Worm (Caenorhabditis elegans) whole organism, L1 larva: ENCODE measurements around the gene F58B3.6.

Experiments
- C16A3.4 ChIP-seq: fragments of 150-350 bp; optimal IDR thresholded peaks from 2 replicates; lab custom pipeline; 2014; ENCODE audit warnings: missing biosample characterization, missing genetic modification characterization
- C34B4.2 ChIP-seq: sonication (generic microtip); optimal IDR thresholded peaks from 2 replicates; lab custom pipeline; 2017; ENCODE audit warnings: mild to moderate bottlenecking, missing genetic modification characterization, missing compliant biosample characterization
- aha-1 ChIP-seq: fragments of 150-350 bp; optimal IDR thresholded peaks from 2 replicates; lab custom pipeline; 2014; ENCODE audit warnings: missing biosample characterization, missing genetic modification characterization
- alr-1 ChIP-seq: fragments of 200-800 bp; sonication (Bioruptor generic); optimal IDR thresholded peaks from 2 replicates; lab custom pipeline; 2018; ENCODE audit warnings: borderline replicate concordance, mild to moderate bottlenecking, missing genetic modification characterization, missing compliant biosample characterization
- dpl-1 ChIP-seq, 3 experiments: fragments of 150-350 bp in 2 of 3; sonication (generic microtip) in 1 of 3; optimal IDR thresholded peaks; 2 replicates each; lab custom pipeline; 2014 to 2017; ENCODE audit warnings: missing biosample characterization in 3 of 3, missing genetic modification characterization in 3 of 3, missing genetic modification reagents in 3 of 3
- efl-1 ChIP-seq, 4 experiments: fragments of 150-350 bp; optimal IDR thresholded peaks in 3 of 4; peaks in 1 of 4; 1 replicate in 1 of 4; 2 replicates in 3 of 4; lab custom pipeline; 2014; ENCODE audit warnings: missing biosample characterization in 2 of 4, missing genetic modification characterization in 2 of 4, missing genetic modification reagents in 2 of 4
- efl-3 ChIP-seq: fragments of 200-800 bp; sonication (Bioruptor generic); optimal IDR thresholded peaks from 2 replicates; lab custom pipeline; 2018; ENCODE audit warnings: mild to moderate bottlenecking, missing genetic modification characterization, missing compliant biosample characterization
- egl-27 ChIP-seq, 2 experiments: fragments of 150-350 bp in 1 of 2; sonication (generic microtip); optimal IDR thresholded peaks; 3 replicates each; lab custom pipeline; 2017 to 2018; ENCODE audit warnings: missing biosample characterization in 2 of 2, missing genetic modification characterization in 2 of 2, missing genetic modification reagents in 2 of 2
- elt-2 ChIP-seq: sonication (generic microtip); optimal IDR thresholded peaks from 2 replicates; lab custom pipeline; 2016; ENCODE audit warnings: missing genetic modification characterization, mild to moderate bottlenecking, inconsistent platforms, missing compliant biosample characterization, missing genetic modification reagents
- elt-3 ChIP-seq, 6 experiments: fragments of 150-350 bp in 1 of 6; sonication (generic microtip); optimal IDR thresholded peaks; 2 replicates each; lab custom pipeline; 2017 to 2018; ENCODE audit warnings: missing biosample characterization in 6 of 6, missing genetic modification characterization in 6 of 6, inconsistent platforms in 1 of 6
- ets-5 ChIP-seq: fragments of 200-800 bp; sonication (Bioruptor generic); IDR thresholded peaks from 2 replicates; pipeline ENCODE4 v1.3.6; 2022; ENCODE audit warnings: missing genetic modification characterization, missing compliant biosample characterization
- fos-1 ChIP-seq: fragments of 150-350 bp; optimal IDR thresholded peaks from 2 replicates; lab custom pipeline; 2014; ENCODE audit warnings: missing biosample characterization, missing genetic modification characterization
- isw-1 ChIP-seq: fragments of 200-800 bp; sonication (Bioruptor generic); IDR thresholded peaks from 2 replicates; pipeline ENCODE4 v1.3.6; 2022; ENCODE audit warnings: missing genetic modification characterization, missing compliant biosample characterization
- jun-1 ChIP-seq: fragments of 150-350 bp; optimal IDR thresholded peaks from 2 replicates; lab custom pipeline; 2014; ENCODE audit warnings: missing biosample characterization, missing genetic modification reagents, missing genetic modification characterization
- lin-13 ChIP-seq: fragments of 150-350 bp; optimal IDR thresholded peaks from 2 replicates; lab custom pipeline; 2014; ENCODE audit warnings: missing biosample characterization, missing genetic modification reagents, missing genetic modification characterization
- lin-35 ChIP-seq, 2 experiments: fragments of 150-350 bp; optimal IDR thresholded peaks; 2 replicates each; lab custom pipeline; 2014; ENCODE audit warnings: missing biosample characterization in 2 of 2, missing genetic modification characterization in 2 of 2, missing genetic modification reagents in 2 of 2
- mab-9 ChIP-seq: fragments of 200-800 bp; sonication (Bioruptor generic); IDR thresholded peaks from 2 replicates; pipeline ENCODE4 v1.3.6; 2022; ENCODE audit warnings: missing genetic modification reagents, missing genetic modification characterization, missing compliant biosample characterization
- mef-2 ChIP-seq: fragments of 150-350 bp; optimal IDR thresholded peaks from 2 replicates; lab custom pipeline; 2014; ENCODE audit warnings: missing biosample characterization, missing genetic modification characterization
- nhr-12 ChIP-seq: sonication (generic microtip); optimal IDR thresholded peaks from 2 replicates; lab custom pipeline; 2017; ENCODE audit warnings: missing biosample characterization, missing genetic modification characterization
- nhr-20 ChIP-seq: sonication (generic microtip); optimal IDR thresholded peaks from 2 replicates; lab custom pipeline; 2016; ENCODE audit warnings: mild to moderate bottlenecking, missing genetic modification characterization, missing compliant biosample characterization
- nhr-237 ChIP-seq: fragments of 150-350 bp; optimal IDR thresholded peaks from 2 replicates; lab custom pipeline; 2014; ENCODE audit warnings: missing biosample characterization, missing genetic modification characterization
- nhr-28 ChIP-seq: fragments of 150-350 bp; optimal IDR thresholded peaks from 2 replicates; lab custom pipeline; 2014; ENCODE audit warnings: missing biosample characterization, missing genetic modification characterization
- nhr-47 ChIP-seq: sonication (generic microtip); optimal IDR thresholded peaks from 2 replicates; lab custom pipeline; 2016; ENCODE audit warnings: mild to moderate bottlenecking, missing genetic modification characterization, moderate library complexity, missing compliant biosample characterization
- nhr-77 ChIP-seq: fragments of 150-350 bp; optimal IDR thresholded peaks from 2 replicates; lab custom pipeline; 2014; ENCODE audit warnings: missing biosample characterization, missing genetic modification characterization
- nhr-85 ChIP-seq: sonication (generic microtip); peaks from one replicate; lab custom pipeline; 2016; ENCODE audit warnings: missing genetic modification characterization, inconsistent platforms, missing compliant biosample characterization
- pag-3 ChIP-seq: sonication (generic microtip); optimal IDR thresholded peaks from 2 replicates; lab custom pipeline; 2017; ENCODE audit warnings: missing genetic modification characterization, mild to moderate bottlenecking, missing compliant biosample characterization, antibody characterized with exemption, borderline replicate concordance; ENCODE audit not compliant: insufficient read depth
- skn-1 ChIP-seq: fragments of 150-350 bp; optimal IDR thresholded peaks from 2 replicates; lab custom pipeline; 2014; ENCODE audit warnings: missing biosample characterization, missing genetic modification characterization
- sox-4 ChIP-seq: sonication (generic microtip); optimal IDR thresholded peaks from 2 replicates; lab custom pipeline; 2016; ENCODE audit warnings: missing genetic modification characterization, missing compliant biosample characterization
- sptf-1 ChIP-seq: fragments of 150-350 bp; optimal IDR thresholded peaks from 2 replicates; lab custom pipeline; 2014; ENCODE audit warnings: missing biosample characterization, missing genetic modification characterization
- sup-37 ChIP-seq: fragments of 200-800 bp; sonication (Bioruptor generic); optimal IDR thresholded peaks from 2 replicates; lab custom pipeline; 2018; ENCODE audit warnings: mild to moderate bottlenecking, missing genetic modification characterization, missing compliant biosample characterization
- tbx-2 ChIP-seq: sonication (generic microtip); optimal IDR thresholded peaks from 2 replicates; lab custom pipeline; 2016; ENCODE audit warnings: missing genetic modification characterization, missing compliant biosample characterization
- unc-86 ChIP-seq: sonication (generic microtip); optimal IDR thresholded peaks from 2 replicates; lab custom pipeline; 2016; ENCODE audit warnings: missing genetic modification characterization, missing compliant biosample characterization
- unc-98 ChIP-seq: fragments of 200-800 bp; sonication (Bioruptor generic); IDR thresholded peaks from 2 replicates; pipeline ENCODE4 v1.3.6; 2022; ENCODE audit warnings: missing genetic modification characterization, missing compliant biosample characterization
- xbp-1 ChIP-seq: sonication (generic microtip); optimal IDR thresholded peaks from 2 replicates; lab custom pipeline; 2016; ENCODE audit warnings: missing genetic modification characterization, missing compliant biosample characterization
- ztf-11 ChIP-seq, 2 experiments: sonication (generic microtip); optimal IDR thresholded peaks; 2 replicates each; lab custom pipeline; 2016 to 2017; ENCODE audit warnings: missing genetic modification characterization in 2 of 2, missing biosample characterization in 1 of 2, missing compliant biosample characterization in 1 of 2
- ztf-4 ChIP-seq: fragments of 150-350 bp; optimal IDR thresholded peaks from 2 replicates; lab custom pipeline; 2014; ENCODE audit warnings: missing biosample characterization, missing genetic modification characterization

Gene F58B3.6

DNA sequence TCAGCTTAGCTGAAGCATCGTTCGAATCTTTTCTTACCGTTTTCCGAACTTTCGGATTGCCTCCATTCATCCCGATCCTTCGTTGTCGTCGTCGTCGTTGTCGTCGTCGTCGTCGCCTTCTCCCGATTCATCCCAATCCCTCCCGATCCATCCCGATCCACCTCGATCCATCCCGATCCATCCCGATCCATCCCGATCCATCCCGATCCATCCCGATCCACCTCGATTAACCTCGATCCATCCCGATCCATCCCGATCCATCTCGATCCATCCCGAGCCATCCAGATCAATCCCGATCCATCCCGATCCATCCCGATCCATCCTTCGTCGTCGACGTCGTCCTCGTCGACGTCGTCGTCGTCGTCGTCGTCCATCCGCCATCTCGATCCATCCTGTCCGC lies 19.9 kb upstream of the F58B3.6 start:
- 0 out of 2 replicates have a peak, but pooled peaks have one; percentile 56 for TF ChIP-seq ets-5 (GFP tag; lab: Robert Waterston, UW)
- 0 out of 2 replicates have a peak, but pooled peaks have one; percentile 12 for TF ChIP-seq mab-9 (GFP tag; lab: Robert Waterston, UW)

DNA sequence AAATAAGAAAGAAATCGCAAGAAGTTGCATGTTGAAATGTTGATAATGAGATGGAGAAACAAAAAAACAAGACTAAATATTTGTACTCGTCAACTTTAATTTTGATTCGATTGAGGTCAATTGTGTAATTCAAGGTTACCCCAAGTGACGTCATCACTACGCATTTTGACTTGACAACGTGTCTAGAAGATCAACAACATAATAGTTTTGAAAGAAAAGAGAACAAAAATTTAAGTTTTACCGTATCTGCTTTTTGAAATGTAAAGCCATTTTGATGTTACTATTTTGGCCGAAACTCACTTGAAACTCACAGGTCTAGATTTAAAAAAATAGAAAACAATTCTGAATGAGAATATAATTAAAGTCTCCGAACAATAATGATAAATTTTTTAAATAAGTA lies 15.5 kb upstream of the F58B3.6 start, which contains the start of gene dsl-5:
Gene dsl-5, minus strand, starts transcription at position 101 of the 400 bp plus-strand sequence.
- TF ChIP-seq alr-1 (no peak), nhr-85 (tag; lab: Kevin White, UChicago) (peak; percentile 61)

DNA sequence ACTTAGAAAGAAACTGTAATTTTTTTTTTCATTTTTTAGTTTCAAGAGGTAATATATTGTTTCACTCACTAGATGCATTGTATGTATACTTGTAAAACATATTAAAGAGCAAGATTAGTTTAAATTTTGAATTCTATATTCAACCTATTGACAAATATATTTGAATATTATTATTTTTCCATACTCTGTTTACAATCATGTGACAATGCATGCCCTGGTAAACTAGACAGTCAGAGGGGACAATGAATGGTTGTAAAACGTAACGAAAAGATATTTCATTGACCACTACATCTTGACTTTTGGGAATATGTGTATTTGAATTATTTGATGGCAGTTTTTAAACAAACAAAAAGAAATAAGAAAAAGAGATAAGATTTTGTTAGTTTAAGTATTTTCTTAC lies 14.1 kb upstream of the F58B3.6 start:
- TF ChIP-seq efl-3 = no peak

ce11 chrIV:11623060-11623459 lies 13.4 kb upstream of the F58B3.6 start, which contains the start of gene lys-4:
Gene lys-4, minus strand, starts transcription at chrIV:11623174.
- TF ChIP-seq sptf-1 = no peak
- TF ChIP-seq nhr-20 = peak; percentile 17
- TF ChIP-seq isw-1 (GFP tag; lab: Robert Waterston, UW) = no peak
- TF ChIP-seq jun-1 (tag; lab: Kevin White, UChicago) = peak; percentile 39
- peak; percentile 68 for TF ChIP-seq elt-2
- no peak for TF ChIP-seq efl-1 (optimal IDR thresholded peaks at IDR 0.05; lab: Kevin White, UChicago)
- TF ChIP-seq efl-1 (GFP tag; optimal IDR thresholded peaks at IDR 0.05 in 1 of 2; lab: Kevin White, UChicago) = peak in 1 of 2 experiments; percentile 6

DNA sequence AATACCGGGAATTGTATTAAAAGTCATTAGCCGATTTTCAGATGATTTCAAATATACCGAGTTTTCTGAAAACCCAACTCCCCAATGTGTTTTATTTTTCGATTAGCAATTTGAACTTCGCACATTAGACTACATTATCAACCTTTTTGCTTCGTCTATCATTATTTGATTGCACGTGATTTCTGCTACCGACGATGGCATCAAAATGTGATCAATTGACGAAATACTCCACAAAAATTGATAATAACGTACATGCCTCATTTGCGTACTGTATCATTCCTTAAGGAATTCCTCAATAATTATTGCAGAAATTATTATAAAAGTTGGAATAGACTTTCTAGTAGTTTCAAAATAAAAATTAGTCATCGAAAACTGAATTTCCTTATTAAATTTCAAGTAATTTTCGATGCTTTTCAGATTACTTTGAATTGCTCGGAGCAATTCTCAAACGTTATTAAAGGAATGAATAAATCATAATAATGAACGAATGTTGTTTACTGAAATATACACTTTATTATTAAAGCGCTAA lies 12.6 kb upstream of the F58B3.6 start:
- no peak for TF ChIP-seq nhr-237 (tag; lab: Kevin White, UChicago)
- no peak for TF ChIP-seq tbx-2
- TF ChIP-seq C16A3.4 (tag; lab: Kevin White, UChicago) = no peak
- TF ChIP-seq skn-1 (tag; lab: Kevin White, UChicago) = no peak
- no peak for TF ChIP-seq C34B4.2 (tag; lab: Kevin White, UChicago)
- no peak for TF ChIP-seq elt-3 (tag; optimal IDR thresholded peaks at IDR 0.05; lab: Kevin White, UChicago)
- TF ChIP-seq ztf-4 (tag; lab: Kevin White, UChicago) = no peak
- peak; percentile 72 for TF ChIP-seq elt-2
- TF ChIP-seq nhr-28 (tag; lab: Kevin White, UChicago) = no peak
- no peak for TF ChIP-seq efl-3
- TF ChIP-seq sup-37 (GFP tag; lab: Kevin White, UChicago) = no peak
- TF ChIP-seq unc-98 (GFP tag; lab: Robert Waterston, UW) = no peak
- TF ChIP-seq nhr-20 = peak; percentile 38
- TF ChIP-seq fos-1 (tag; lab: Kevin White, UChicago) = no peak
- no peak for TF ChIP-seq xbp-1 (tag; lab: Kevin White, UChicago)
- TF ChIP-seq lin-13 (GFP tag; lab: Kevin White, UChicago) = no peak
- no peak for TF ChIP-seq egl-27 (tag; optimal IDR thresholded peaks at IDR 0.05; lab: Kevin White, UChicago)
- TF ChIP-seq mef-2 = no peak
- TF ChIP-seq sox-4 (tag; lab: Kevin White, UChicago) = no peak
- TF ChIP-seq lin-35 (GFP tag; optimal IDR thresholded peaks at IDR 0.05; lab: Kevin White, UChicago) = peak in 1 of 2 experiments; percentile 4
- no peak for TF ChIP-seq nhr-47 (tag; lab: Kevin White, UChicago)
- TF ChIP-seq unc-86 (tag; lab: Kevin White, UChicago) = no peak
- TF ChIP-seq pag-3 (tag; lab: Kevin White, UChicago) = no peak

DNA sequence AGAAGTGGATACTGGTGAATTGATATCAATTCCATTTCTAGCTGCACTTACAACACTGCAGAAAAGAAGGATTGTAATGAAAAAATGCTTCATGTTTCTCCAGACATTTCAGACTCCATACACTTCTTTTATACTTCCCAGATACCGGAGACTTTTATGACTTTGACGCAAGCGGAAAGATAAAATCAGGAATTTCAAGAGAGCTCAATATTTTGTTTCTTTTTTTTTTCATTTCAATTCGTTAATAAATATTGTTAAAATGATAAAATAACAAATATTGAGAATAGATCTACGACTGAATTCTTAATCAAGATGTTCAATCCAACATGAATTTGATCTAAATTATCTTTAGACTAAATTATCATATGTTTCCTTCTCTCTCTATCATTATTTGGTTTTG lies 11.0 kb upstream of the F58B3.6 start, which contains the start of gene lys-5:
Gene lys-5, minus strand, starts transcription at position 101 of the 400 bp plus-strand sequence.
- TF ChIP-seq skn-1 (tag; lab: Kevin White, UChicago) (no peak), nhr-77 (no peak), dpl-1 (GFP tag; optimal IDR thresholded peaks at IDR 0.05; lab: Kevin White, UChicago) (no peak), elt-2 (no peak), ztf-11 (tag; optimal IDR thresholded peaks at IDR 0.05; lab: Kevin White, UChicago) (no peak), aha-1 (tag; lab: Kevin White, UChicago) (no peak), nhr-12 (tag; lab: Kevin White, UChicago) (no peak)
